Fruit fly (Drosophila melanogaster): ENCODE measurements around the gene CG15473.

DNA sequence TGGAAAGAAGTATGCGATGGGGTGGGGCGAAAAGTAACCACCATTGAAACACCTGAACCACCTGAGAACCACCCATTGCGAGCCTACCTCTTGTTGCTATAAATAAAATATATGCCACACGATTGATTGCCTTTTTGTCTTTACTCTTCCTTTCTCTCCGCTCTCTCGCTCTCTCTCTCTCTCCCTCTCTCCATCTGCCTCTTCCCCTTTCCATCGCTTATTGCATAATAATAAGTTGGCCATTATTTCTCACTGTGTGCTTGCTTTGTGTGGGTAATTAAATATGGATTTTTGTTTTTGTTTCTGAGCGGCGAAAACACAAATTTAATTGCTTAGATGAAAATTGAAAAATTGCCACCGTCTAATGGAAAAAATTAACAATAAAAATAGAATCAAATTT, 39.8 kb upstream of the CG15473 start:
- TF ChIP-seq CG8478 (optimal IDR thresholded peaks at IDR 0.05) (no peak), CTCF (optimal IDR thresholded peaks at IDR 0.05) (no peak)
